Worm (Caenorhabditis elegans): Measurements from ENCODE around the gene Y57G11A.4.

The Y57G11A.4 gene

ce11 chrIV:14435902-14436301, 46.2 kb upstream of the Y57G11A.4 start:
- no peak for TF ChIP-seq C34B4.2 (tag; optimal IDR thresholded peaks at IDR 0.05)
- TF ChIP-seq egl-27 (tag; optimal IDR thresholded peaks at IDR 0.05): no peak
- TF ChIP-seq nhr-20 (tag; optimal IDR thresholded peaks at IDR 0.05): no peak
- TF ChIP-seq skn-1 (tag; optimal IDR thresholded peaks at IDR 0.05): no peak
- TF ChIP-seq pag-3 (tag; optimal IDR thresholded peaks at IDR 0.05; ENCODE audit: borderline replicate concordance, insufficient read depth): no peak
- no peak for TF ChIP-seq aly-2 (tag; optimal IDR thresholded peaks at IDR 0.05)
- TF ChIP-seq lir-3 (tag; optimal IDR thresholded peaks at IDR 0.05; ENCODE audit: poor library complexity): no peak

- TF ChIP-seq egl-27 (tag; optimal IDR thresholded peaks at IDR 0.05) (no peak), xbp-1 (tag; optimal IDR thresholded peaks at IDR 0.05) (no peak), snu-23 (GFP tag; optimal IDR thresholded peaks at IDR 0.05) (no peak), mdl-1 (tag; optimal IDR thresholded peaks at IDR 0.05) (no peak), ceh-90 (tag; optimal IDR thresholded peaks at IDR 0.05) (no peak), nhr-11 (tag; optimal IDR thresholded peaks at IDR 0.05) (no peak), tbx-2 (tag; optimal IDR thresholded peaks at IDR 0.05) (no peak), blmp-1 (tag; optimal IDR thresholded peaks at IDR 0.05) (no peak), skn-1 (tag; optimal IDR thresholded peaks at IDR 0.05) (no peak), lin-13 (GFP tag; optimal IDR thresholded peaks at IDR 0.05) (no peak), mef-2 (tag; optimal IDR thresholded peaks at IDR 0.05) (no peak), nhr-71 (tag; optimal IDR thresholded peaks at IDR 0.05) (no peak), mep-1 (tag; optimal IDR thresholded peaks at IDR 0.05) (no peak), rnt-1 (tag; optimal IDR thresholded peaks at IDR 0.05) (no peak), isw-1 (GFP tag; IDR thresholded peaks at IDR 0.05) (no peak), C34B4.2 (tag; optimal IDR thresholded peaks at IDR 0.05) (no peak), hpl-2 (GFP tag; optimal IDR thresholded peaks at IDR 0.05) (no peak), nhr-76 (tag; optimal IDR thresholded peaks at IDR 0.05) (no peak), pag-3 (tag; optimal IDR thresholded peaks at IDR 0.05; ENCODE audit: borderline replicate concordance, insufficient read depth) (no peak)
These were observed 44.7 kb upstream of the Y57G11A.4 start for ce11 chrIV:14437391-14437790.

DNA sequence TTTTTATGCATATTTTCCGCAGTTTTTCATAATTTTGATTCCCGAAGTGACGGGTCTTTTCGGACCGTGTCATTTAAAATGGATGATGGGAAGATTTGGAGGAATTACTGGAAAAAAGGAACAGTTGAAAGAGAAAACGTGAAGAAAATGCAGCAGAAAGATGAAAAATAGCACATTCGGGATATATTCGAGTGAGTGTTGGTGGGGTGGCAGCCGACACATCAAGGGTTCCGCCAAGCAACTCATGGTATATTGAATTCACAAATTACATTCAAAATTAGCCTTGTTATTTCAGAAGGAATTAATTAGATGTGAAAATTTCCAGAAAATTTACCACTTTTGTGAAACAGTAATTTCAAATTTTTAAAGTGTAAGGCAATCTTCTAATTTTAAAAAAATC, 38.0 kb upstream of the Y57G11A.4 start, which contains the start of gene tra-3:
TSS of gene tra-3 (minus strand) at position 107 of the 400 bp plus-strand sequence.
- TF ChIP-seq nhr-85 (tag): no peak
- no peak for TF ChIP-seq ceh-88 (GFP tag; IDR thresholded peaks at IDR 0.05)
- TF ChIP-seq tlp-1 (tag; optimal IDR thresholded peaks at IDR 0.05): no peak
- no peak for TF ChIP-seq ama-1 (optimal IDR thresholded peaks at IDR 0.05)
- TF ChIP-seq aha-1 (tag; optimal IDR thresholded peaks at IDR 0.05): no peak
- no peak for TF ChIP-seq Y116A8C.19 (tag; optimal IDR thresholded peaks at IDR 0.05; ENCODE audit: borderline replicate concordance)

DNA sequence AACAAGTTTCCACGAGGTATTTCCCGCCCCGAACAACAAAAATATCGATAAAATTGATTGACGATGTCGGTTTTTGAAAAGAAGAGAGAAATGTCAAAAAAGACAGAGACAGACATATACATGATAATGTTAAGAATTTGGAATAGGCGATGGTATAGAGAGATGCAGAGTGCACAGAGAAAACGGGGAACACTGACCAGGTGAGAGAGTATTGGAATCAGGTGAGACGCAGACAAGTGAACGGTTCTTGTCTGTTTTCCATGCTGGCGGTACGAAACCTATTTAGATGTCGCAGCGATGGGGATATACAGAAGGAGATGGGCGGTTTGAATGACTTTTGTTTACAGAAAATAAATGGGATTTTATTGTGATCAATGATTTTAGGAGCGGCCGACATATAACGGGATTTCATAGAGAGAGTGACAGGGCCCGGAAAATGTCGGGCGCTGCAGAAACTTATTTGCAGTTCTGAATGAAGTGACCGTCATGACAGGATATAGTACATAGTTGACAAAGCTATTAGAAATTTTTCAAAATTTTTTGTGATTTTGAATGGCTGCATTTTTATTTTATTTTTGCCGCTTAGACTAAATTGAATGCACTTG, 36.8 kb upstream of the Y57G11A.4 start:
- TF ChIP-seq unc-86 (tag; optimal IDR thresholded peaks at IDR 0.05): no peak
- TF ChIP-seq rnt-1 (tag; optimal IDR thresholded peaks at IDR 0.05): no peak
- TF ChIP-seq ceh-88 (GFP tag; IDR thresholded peaks at IDR 0.05): no peak
- peak in 2 of 6 experiments; percentile 74 to 76 for TF ChIP-seq elt-3 (tag; optimal IDR thresholded peaks at IDR 0.05)
- TF ChIP-seq snpc-4 (tag; optimal IDR thresholded peaks at IDR 0.05): peak; percentile 93
- TF ChIP-seq mef-2 (tag; optimal IDR thresholded peaks at IDR 0.05): no peak
- no peak for TF ChIP-seq C16A3.4 (tag; optimal IDR thresholded peaks at IDR 0.05)
- peak; percentile 12 for TF ChIP-seq skn-1 (tag; optimal IDR thresholded peaks at IDR 0.05)
- TF ChIP-seq blmp-1 (tag; optimal IDR thresholded peaks at IDR 0.05): peak; percentile 69
- no peak for TF ChIP-seq sup-37 (GFP tag; optimal IDR thresholded peaks at IDR 0.05)
- TF ChIP-seq nhr-237 (tag; optimal IDR thresholded peaks at IDR 0.05): no peak
- TF ChIP-seq dpl-1 (GFP tag; optimal IDR thresholded peaks at IDR 0.05): peak in 1 of 3 experiments; percentile 3
- TF ChIP-seq fkh-10 (GFP tag; optimal IDR thresholded peaks at IDR 0.05): no peak
- no peak for TF ChIP-seq aly-2 (tag; optimal IDR thresholded peaks at IDR 0.05)
- TF ChIP-seq ceh-82 (tag; optimal IDR thresholded peaks at IDR 0.05): no peak
- TF ChIP-seq lsy-2 (tag; optimal IDR thresholded peaks at IDR 0.05): peak; percentile 8 to 23
- TF ChIP-seq nhr-19 (GFP tag; conservative IDR thresholded peaks at IDR 0.05): peak; percentile 31; the same call in 1 of the 2 replicates
- no peak for TF ChIP-seq mep-1 (tag; optimal IDR thresholded peaks at IDR 0.05)
- TF ChIP-seq hlh-17 (GFP tag; optimal IDR thresholded peaks at IDR 0.05; ENCODE audit: borderline replicate concordance): no peak
- TF ChIP-seq ets-5 (GFP tag; IDR thresholded peaks at IDR 0.05): no peak
- peak; percentile 89 for TF ChIP-seq nhr-85 (tag)
- TF ChIP-seq nhr-90 (tag; optimal IDR thresholded peaks at IDR 0.05; ENCODE audit: poor library complexity): peak; percentile 71
- TF ChIP-seq lin-13 (GFP tag; optimal IDR thresholded peaks at IDR 0.05): peak; percentile 47
- no peak for TF ChIP-seq jun-1 (tag; optimal IDR thresholded peaks at IDR 0.05)
- TF ChIP-seq C04F5.9 (tag; optimal IDR thresholded peaks at IDR 0.05): no peak
- no peak for TF ChIP-seq sox-4 (tag; optimal IDR thresholded peaks at IDR 0.05)
- TF ChIP-seq tlp-1 (tag; optimal IDR thresholded peaks at IDR 0.05): no peak
- no peak for TF ChIP-seq irx-1 (tag; optimal IDR thresholded peaks at IDR 0.05)
